Worm (Caenorhabditis elegans) whole organism, late embryonic: ENCODE data around the gene faxc-2.

ENCODE experiments used
- F13H6.1 ChIP-seq: sonication (generic microtip); optimal IDR thresholded peaks from 2 replicates; lab custom pipeline; 2016; ENCODE audit warnings: missing genetic modification characterization, missing compliant biosample characterization
- Y22D7AL.16 ChIP-seq: sonication (generic microtip); optimal IDR thresholded peaks from 2 replicates; lab custom pipeline; 2016; ENCODE audit warnings: missing genetic modification characterization, missing compliant biosample characterization
- ahr-1 ChIP-seq: sonication (generic microtip); optimal IDR thresholded peaks from 2 replicates; lab custom pipeline; 2016; ENCODE audit warnings: missing genetic modification characterization, missing compliant biosample characterization
- ama-1 ChIP-seq: fragments of 150-350 bp; optimal IDR thresholded peaks from 2 replicates; lab custom pipeline; 2014
- ceh-24 ChIP-seq: sonication (generic microtip); optimal IDR thresholded peaks from 2 replicates; lab custom pipeline; 2016; ENCODE audit warnings: mild to moderate bottlenecking, missing genetic modification characterization, missing compliant biosample characterization
- ceh-9 ChIP-seq: sonication (generic microtip); optimal IDR thresholded peaks from 2 replicates; lab custom pipeline; 2016; ENCODE audit warnings: mild to moderate bottlenecking, missing genetic modification characterization, inconsistent platforms, missing compliant biosample characterization
- che-1 ChIP-seq: sonication (generic microtip); optimal IDR thresholded peaks from 2 replicates; lab custom pipeline; 2016; ENCODE audit warnings: mild to moderate bottlenecking, missing genetic modification characterization, missing compliant biosample characterization
- npax-4 ChIP-seq: sonication (generic microtip); optimal IDR thresholded peaks from 2 replicates; lab custom pipeline; 2016; ENCODE audit warnings: missing genetic modification characterization, missing compliant biosample characterization
- pha-2 ChIP-seq: sonication (generic microtip); optimal IDR thresholded peaks from 2 replicates; lab custom pipeline; 2017; ENCODE audit warnings: mild to moderate bottlenecking, missing genetic modification characterization, missing compliant biosample characterization
- pha-4 ChIP-seq: fragments of 150-350 bp; optimal IDR thresholded peaks from 2 replicates; lab custom pipeline; 2018; ENCODE audit warnings: missing biosample characterization, missing genetic modification reagents, missing genetic modification characterization
- tbx-7 ChIP-seq: sonication (generic microtip); optimal IDR thresholded peaks from 2 replicates; lab custom pipeline; 2016; ENCODE audit warnings: missing genotype, missing genetic modification characterization, missing compliant biosample characterization
- ttx-3 ChIP-seq: sonication (generic microtip); optimal IDR thresholded peaks from 2 replicates; lab custom pipeline; 2016; ENCODE audit warnings: missing genetic modification reagents, missing genetic modification characterization, missing compliant biosample characterization
- unc-55 ChIP-seq: sonication (generic microtip); optimal IDR thresholded peaks from 2 replicates; lab custom pipeline; 2017; ENCODE audit warnings: missing biosample characterization, missing genetic modification reagents, missing genetic modification characterization
- unc-86 ChIP-seq: sonication (generic microtip); optimal IDR thresholded peaks from 2 replicates; lab custom pipeline; 2016; ENCODE audit warnings: missing genetic modification characterization, missing compliant biosample characterization

DNA sequence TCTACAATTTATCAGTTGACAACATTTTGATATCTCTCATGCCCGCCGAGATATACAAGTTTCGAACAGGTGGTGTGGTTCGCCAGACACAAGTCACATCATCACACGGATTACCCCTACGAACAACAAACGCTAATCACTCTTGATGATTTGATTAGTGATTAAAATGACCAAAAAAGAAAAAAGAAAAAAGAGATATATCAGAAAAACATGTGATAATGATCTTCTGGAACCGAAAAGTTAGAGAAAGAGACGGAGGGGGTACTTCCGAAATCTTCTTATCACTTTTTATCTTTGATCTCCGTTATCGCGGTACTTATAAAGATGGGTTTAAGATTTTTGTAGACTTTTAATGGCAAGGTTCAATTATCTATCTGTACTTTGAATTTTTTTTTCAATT is 16.2 kb upstream of the faxc-2 start:
- TF ChIP-seq ttx-3 (tag; lab: Kevin White, UChicago) (no peak), tbx-7 (tag; lab: Kevin White, UChicago) (no peak), pha-4 (tag; lab: Kevin White, UChicago) (no peak), pha-2 (tag; lab: Kevin White, UChicago) (no peak), F13H6.1 (tag; lab: Kevin White, UChicago) (no peak), ceh-24 (no peak), Y22D7AL.16 (tag; lab: Kevin White, UChicago) (no peak), ceh-9 (tag; lab: Kevin White, UChicago) (no peak), unc-86 (no peak), npax-4 (tag; lab: Kevin White, UChicago) (no peak), che-1 (tag; lab: Kevin White, UChicago) (no peak), ama-1 (lab: Kevin White, UChicago) (no peak), ahr-1 (no peak), unc-55 (GFP tag; lab: Kevin White, UChicago) (no peak)
